Worm (Caenorhabditis elegans): ENCODE results near the gene C50E3.6.

C50E3.6 gene

DNA sequence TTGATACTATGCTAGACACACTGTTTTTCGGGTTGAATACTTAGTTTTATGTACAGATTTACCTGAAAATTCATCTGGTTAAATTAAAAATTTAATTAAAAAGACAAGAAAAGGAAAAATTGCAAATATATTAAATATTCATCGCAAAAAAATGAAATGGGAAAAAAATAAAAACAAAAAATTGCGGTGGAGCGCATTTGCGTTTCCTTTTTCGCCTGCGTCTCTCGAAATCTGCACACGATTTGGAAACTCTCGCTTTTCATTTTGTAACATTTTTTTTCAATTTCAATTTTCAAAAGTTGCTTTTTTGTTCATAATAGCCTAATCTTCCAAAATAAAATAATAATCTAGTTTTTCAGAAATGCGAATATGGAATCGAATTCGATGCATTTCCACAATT is 2.7 kb downstream of the C50E3.6 start, which contains the start of the genes F19F10.11 and C50E3.5:
TSS of gene F19F10.11 (minus strand) at position 68 of the 400 bp plus-strand sequence.
TSS of gene C50E3.5 (plus strand) at position 360 of the 400 bp plus-strand sequence.
- peak; percentile 34 for TF ChIP-seq F13C5.2 (tag; optimal IDR thresholded peaks at IDR 0.05)
- TF ChIP-seq tbx-37 (GFP tag; conservative IDR thresholded peaks at IDR 0.05), result no peak
- TF ChIP-seq hmbx-1 (tag; optimal IDR thresholded peaks at IDR 0.05), result no peak

DNA sequence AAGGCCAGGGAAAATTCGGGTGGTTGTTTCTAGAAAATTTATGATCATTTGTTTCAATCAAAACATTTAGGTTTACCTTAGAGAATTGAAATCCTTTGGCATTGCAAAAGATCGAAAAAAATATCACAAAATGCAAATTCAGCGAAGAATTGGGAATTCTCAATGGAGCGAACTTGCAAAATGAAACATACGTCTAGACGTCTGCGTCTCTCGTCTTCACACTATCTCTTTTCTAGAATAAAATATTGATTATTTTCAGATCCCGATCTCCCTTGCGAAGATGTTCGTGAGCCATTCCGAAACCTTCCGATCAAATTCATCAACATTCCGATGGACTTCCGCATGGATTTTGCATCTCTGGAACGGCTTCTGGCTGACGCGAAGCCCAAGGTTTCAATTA is 10.0 kb downstream of the C50E3.6 start, which contains the start of gene ets-6:
TSS of gene ets-6 (minus strand) at position 169 of the 400 bp plus-strand sequence.
- TF ChIP-seq hmbx-1 (tag; optimal IDR thresholded peaks at IDR 0.05), result no peak
- TF ChIP-seq ets-7 (tag; optimal IDR thresholded peaks at IDR 0.05), result no peak
- TF ChIP-seq ceh-36 (tag; optimal IDR thresholded peaks at IDR 0.05), result no peak
- no peak for TF ChIP-seq sea-1 (GFP tag; conservative IDR thresholded peaks at IDR 0.05)
- no peak for TF ChIP-seq hmg-4 (GFP tag; optimal IDR thresholded peaks at IDR 0.05)
- no peak for TF ChIP-seq tbx-11 (GFP tag; IDR thresholded peaks at IDR 0.05)
- TF ChIP-seq aly-1 (tag; optimal IDR thresholded peaks at IDR 0.05), result no peak
- no peak for TF ChIP-seq tra-4 (tag; optimal IDR thresholded peaks at IDR 0.05)
- no peak for TF ChIP-seq B0310.2 (tag; optimal IDR thresholded peaks at IDR 0.05)
- TF ChIP-seq ama-1 (optimal IDR thresholded peaks at IDR 0.05), result no peak
- no peak for TF ChIP-seq F13C5.2 (tag; optimal IDR thresholded peaks at IDR 0.05)
- no peak for TF ChIP-seq flt-1 (GFP tag; IDR thresholded peaks at IDR 0.05)
- no peak for TF ChIP-seq tbx-37 (GFP tag; conservative IDR thresholded peaks at IDR 0.05)
- TF ChIP-seq hnd-1 (tag; optimal IDR thresholded peaks at IDR 0.05), result no peak
- TF ChIP-seq scrt-1 (GFP tag; IDR thresholded peaks at IDR 0.05), result no peak

DNA sequence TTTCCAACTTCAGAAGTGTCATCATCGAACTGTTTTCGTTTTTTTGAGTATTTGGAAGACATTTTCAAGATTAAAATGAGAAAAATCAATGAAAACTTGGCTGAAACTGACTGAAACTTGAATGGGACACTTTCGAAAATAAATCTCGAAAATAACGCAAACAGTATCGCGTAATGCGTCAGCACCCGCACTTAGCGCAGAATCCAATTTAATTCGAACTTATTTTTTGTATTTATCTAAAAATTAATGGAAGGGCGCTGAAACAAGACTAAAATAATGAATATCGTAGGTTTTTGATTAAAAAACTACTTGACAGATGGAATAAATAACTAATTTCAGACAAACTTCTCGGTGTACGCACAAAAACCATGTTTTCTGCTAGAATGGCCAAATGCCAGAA is 14.8 kb downstream of the C50E3.6 start, which contains the start of the genes snu-66 and ints-9:
TSS of gene snu-66 (minus strand) at position 108 of the 400 bp plus-strand sequence.
TSS of gene ints-9 (plus strand) at position 240 of the 400 bp plus-strand sequence.
- TF ChIP-seq ama-1 (optimal IDR thresholded peaks at IDR 0.05) (no peak), ets-7 (tag; optimal IDR thresholded peaks at IDR 0.05) (no peak), pes-1 (GFP tag; IDR thresholded peaks at IDR 0.05) (no peak), tbx-37 (GFP tag; conservative IDR thresholded peaks at IDR 0.05) (no peak), hmg-4 (GFP tag; optimal IDR thresholded peaks at IDR 0.05) (no peak), sea-1 (GFP tag; conservative IDR thresholded peaks at IDR 0.05) (no peak), F13C5.2 (tag; optimal IDR thresholded peaks at IDR 0.05) (no peak), B0310.2 (tag; optimal IDR thresholded peaks at IDR 0.05) (no peak), tbx-11 (GFP tag; IDR thresholded peaks at IDR 0.05) (no peak), flt-1 (GFP tag; IDR thresholded peaks at IDR 0.05) (no peak), ceh-13 (GFP tag; optimal IDR thresholded peaks at IDR 0.05) (no peak)

DNA sequence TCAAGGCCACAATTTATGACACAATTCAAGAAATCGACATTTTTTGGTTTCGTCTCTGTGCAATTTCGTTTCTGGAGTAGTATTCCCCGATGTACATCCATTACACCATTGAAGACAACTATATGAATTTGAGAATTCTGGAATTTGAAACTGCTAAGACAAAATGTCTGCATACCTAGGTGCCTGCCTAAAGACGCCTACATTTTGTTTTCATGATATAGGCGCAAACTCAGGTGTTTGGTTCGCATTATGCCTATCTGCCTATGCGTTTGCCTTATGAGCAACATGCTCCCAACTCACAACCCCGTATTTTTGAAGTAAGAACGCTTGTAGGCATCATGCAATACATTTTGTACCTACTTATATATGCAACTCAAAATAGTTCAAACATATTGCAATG is 19.4 kb downstream of the C50E3.6 start, which contains the start of gene F19F10.14:
TSS of gene F19F10.14 (minus strand) at position 101 of the 400 bp plus-strand sequence.
- no peak for TF ChIP-seq sea-1 (GFP tag; conservative IDR thresholded peaks at IDR 0.05)
- TF ChIP-seq hmg-4 (GFP tag; optimal IDR thresholded peaks at IDR 0.05), result no peak
- no peak for TF ChIP-seq pes-1 (GFP tag; IDR thresholded peaks at IDR 0.05)

DNA sequence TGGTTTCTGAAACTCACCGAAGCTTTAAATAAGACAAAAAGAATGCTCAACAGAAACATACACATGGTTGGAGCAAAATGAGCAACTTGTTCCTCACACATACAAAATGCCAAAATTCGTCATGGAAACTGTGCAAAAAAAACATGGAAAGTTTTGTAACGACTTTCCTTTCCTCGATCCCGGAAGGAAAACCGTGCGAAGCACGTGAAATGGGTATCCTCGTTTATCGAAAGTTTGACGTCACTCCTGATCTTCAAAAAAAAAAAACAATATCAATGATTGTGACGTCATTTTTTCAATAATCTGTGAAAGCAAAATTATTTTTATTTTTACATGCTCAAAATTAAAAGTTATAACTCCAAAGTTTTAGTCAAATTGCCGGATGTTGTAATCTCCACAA is 20.1 kb downstream of the C50E3.6 start, which contains the start of gene clec-212:
TSS of gene clec-212 (minus strand) at position 101 of the 400 bp plus-strand sequence.
- TF ChIP-seq ama-1 (optimal IDR thresholded peaks at IDR 0.05) (no peak), sea-1 (GFP tag; conservative IDR thresholded peaks at IDR 0.05) (no peak), flt-1 (GFP tag; IDR thresholded peaks at IDR 0.05) (no peak)

DNA sequence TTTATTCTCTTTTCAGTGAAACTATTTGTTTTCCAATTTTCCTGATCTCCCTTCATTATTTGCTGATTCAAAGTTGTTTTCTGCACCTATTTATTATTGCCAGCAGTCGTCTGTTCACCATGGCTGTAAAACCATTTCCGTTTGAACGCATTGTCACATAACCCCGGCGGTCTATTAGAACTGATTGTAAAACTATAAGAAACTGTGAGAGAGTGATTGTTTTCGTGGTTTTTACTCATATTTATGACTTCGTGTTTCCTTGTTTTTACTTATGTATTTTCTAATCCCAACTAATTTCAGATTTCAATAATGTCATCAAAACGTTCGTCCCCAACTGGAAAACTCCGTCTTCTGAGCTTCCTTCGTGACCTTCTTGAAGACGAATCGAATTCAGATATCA is 27.4 kb downstream of the C50E3.6 start, which contains the start of gene F19F10.1:
TSS of gene F19F10.1 (plus strand) at position 301 of the 400 bp plus-strand sequence.
- TF ChIP-seq B0310.2 (tag; optimal IDR thresholded peaks at IDR 0.05), result no peak
- TF ChIP-seq tbx-37 (GFP tag; conservative IDR thresholded peaks at IDR 0.05), result no peak
- no peak for TF ChIP-seq hmg-4 (GFP tag; optimal IDR thresholded peaks at IDR 0.05)
- TF ChIP-seq sea-1 (GFP tag; conservative IDR thresholded peaks at IDR 0.05), result no peak
- no peak for TF ChIP-seq ceh-36 (tag; optimal IDR thresholded peaks at IDR 0.05)
- TF ChIP-seq aly-1 (tag; optimal IDR thresholded peaks at IDR 0.05), result no peak
- no peak for TF ChIP-seq ceh-13 (GFP tag; optimal IDR thresholded peaks at IDR 0.05)
- TF ChIP-seq F13C5.2 (tag; optimal IDR thresholded peaks at IDR 0.05), result no peak
- TF ChIP-seq tra-4 (tag; optimal IDR thresholded peaks at IDR 0.05), result no peak
- TF ChIP-seq tbx-11 (GFP tag; IDR thresholded peaks at IDR 0.05), result no peak
- no peak for TF ChIP-seq scrt-1 (GFP tag; IDR thresholded peaks at IDR 0.05)

DNA sequence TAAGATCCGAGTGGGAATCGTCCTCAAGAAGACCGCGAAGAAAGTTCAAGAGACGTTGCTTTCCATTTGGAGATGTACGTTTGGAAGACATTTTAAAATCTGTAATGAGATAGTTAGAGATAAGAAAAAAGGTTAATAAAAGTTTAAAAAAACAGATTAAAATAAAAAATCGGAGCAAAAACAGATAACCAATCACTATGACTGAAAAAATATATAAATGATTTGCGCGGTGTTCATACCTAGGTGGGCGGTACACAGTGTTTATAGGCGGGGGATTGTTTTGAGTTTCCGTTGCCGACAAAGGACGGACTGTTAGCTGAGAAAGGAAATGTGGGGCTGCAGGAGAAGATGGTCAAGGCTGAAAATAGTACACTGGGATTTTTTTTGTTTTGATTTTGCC is 31.7 kb downstream of the C50E3.6 start, which contains the start of gene ets-7:
TSS of gene ets-7 (minus strand) at position 101 of the 400 bp plus-strand sequence.
- TF ChIP-seq scrt-1 (GFP tag; IDR thresholded peaks at IDR 0.05), result no peak
- no peak for TF ChIP-seq hmbx-1 (tag; optimal IDR thresholded peaks at IDR 0.05)
- TF ChIP-seq F13C5.2 (tag; optimal IDR thresholded peaks at IDR 0.05), result no peak
- no peak for TF ChIP-seq hnd-1 (tag; optimal IDR thresholded peaks at IDR 0.05)
- no peak for TF ChIP-seq flt-1 (GFP tag; IDR thresholded peaks at IDR 0.05)
- TF ChIP-seq tbx-37 (GFP tag; conservative IDR thresholded peaks at IDR 0.05), result no peak
- TF ChIP-seq ama-1 (optimal IDR thresholded peaks at IDR 0.05), result no peak
- TF ChIP-seq ets-7 (tag; optimal IDR thresholded peaks at IDR 0.05), result no peak
- TF ChIP-seq ceh-13 (GFP tag; optimal IDR thresholded peaks at IDR 0.05), result no peak
- no peak for TF ChIP-seq hmg-4 (GFP tag; optimal IDR thresholded peaks at IDR 0.05)
- TF ChIP-seq tra-4 (tag; optimal IDR thresholded peaks at IDR 0.05), result no peak
- TF ChIP-seq sea-1 (GFP tag; conservative IDR thresholded peaks at IDR 0.05), result no peak

DNA sequence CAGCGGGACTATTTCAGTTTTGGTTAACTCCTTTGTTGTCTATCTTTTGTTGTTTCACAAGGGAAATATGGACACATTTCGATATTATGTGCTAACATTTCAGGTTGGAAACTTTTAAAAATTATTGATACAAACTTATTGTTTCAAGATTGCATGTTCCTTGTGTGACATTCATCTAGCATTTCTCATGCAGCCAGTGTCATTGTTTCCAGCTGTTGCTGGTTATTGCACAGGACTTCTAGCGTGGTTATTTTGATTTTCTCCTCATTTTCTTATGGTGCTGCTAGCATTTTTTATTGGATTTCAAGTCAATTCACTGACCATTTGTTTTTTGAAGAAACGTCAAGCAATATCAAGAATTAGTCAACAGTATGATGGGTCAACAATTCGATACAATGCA is 34.5 kb downstream of the C50E3.6 start:
- TF ChIP-seq tra-4 (tag; optimal IDR thresholded peaks at IDR 0.05) (no peak), ets-7 (tag; optimal IDR thresholded peaks at IDR 0.05) (no peak), hmg-4 (GFP tag; optimal IDR thresholded peaks at IDR 0.05) (no peak), sea-1 (GFP tag; conservative IDR thresholded peaks at IDR 0.05) (no peak), ceh-13 (GFP tag; optimal IDR thresholded peaks at IDR 0.05) (no peak), aly-1 (tag; optimal IDR thresholded peaks at IDR 0.05) (no peak), ama-1 (optimal IDR thresholded peaks at IDR 0.05) (no peak), tbx-37 (GFP tag; conservative IDR thresholded peaks at IDR 0.05) (no peak), ceh-36 (tag; optimal IDR thresholded peaks at IDR 0.05) (no peak), tbx-11 (GFP tag; IDR thresholded peaks at IDR 0.05) (no peak)
